Fruit fly (Drosophila melanogaster) whole organism, embryonic: Measurements from ENCODE around the gene Pbgs.

ENCODE experiments used
- Abd-B ChIP-seq: fragments of 200-800 bp; sonication (Bioruptor generic); optimal IDR thresholded peaks from 2 replicates; lab custom pipeline; 2018; ENCODE audit warnings: missing biosample characterization, mild to moderate bottlenecking, missing genetic modification characterization, moderate library complexity
- Asciz ChIP-seq: fragments of 200-800 bp; sonication (Bioruptor generic); optimal IDR thresholded peaks from 2 replicates; lab custom pipeline; 2017; ENCODE audit warnings: missing biosample characterization, mild to moderate bottlenecking, missing genetic modification characterization, missing genetic modification reagents
- CG10366 ChIP-seq: fragments of 200-800 bp; sonication (Bioruptor generic); IDR thresholded peaks from 2 replicates; pipeline ENCODE4 v1.3.6; 2022; ENCODE audit warnings: missing biosample characterization, missing genetic modification characterization
- CG10462 ChIP-seq: fragments of 200-800 bp; sonication (Bioruptor generic); optimal IDR thresholded peaks from 2 replicates; lab custom pipeline; 2016; ENCODE audit warnings: missing biosample characterization, missing genetic modification characterization
- CG11093 ChIP-seq: fragments of 200-800 bp; sonication (Bioruptor generic); IDR thresholded peaks from 3 replicates; pipeline ENCODE4 v1.3.6; 2022; ENCODE audit warnings: missing biosample characterization, missing genetic modification characterization
- CG11504 ChIP-seq: fragments of 200-800 bp; sonication (Bioruptor generic); optimal IDR thresholded peaks from 3 replicates; lab custom pipeline; 2019; ENCODE audit warnings: missing biosample characterization, mild to moderate bottlenecking, missing genetic modification characterization, moderate library complexity
- CG11723 ChIP-seq: fragments of 200-800 bp; sonication (Bioruptor generic); optimal IDR thresholded peaks from 2 replicates; lab custom pipeline; 2017; ENCODE audit warnings: missing biosample characterization, mild to moderate bottlenecking, missing genetic modification characterization
- CG12104 ChIP-seq: fragments of 200-800 bp; sonication (Bioruptor generic); optimal IDR thresholded peaks from 3 replicates; lab custom pipeline; 2016; ENCODE audit warnings: missing biosample characterization, missing genetic modification characterization
- CG1233 ChIP-seq: fragments of 200-800 bp; sonication (Bioruptor generic); optimal IDR thresholded peaks from 4 replicates; lab custom pipeline; 2018; ENCODE audit warnings: missing biosample characterization, mild to moderate bottlenecking, missing genetic modification characterization
- CG13296 ChIP-seq: fragments of 200-800 bp; sonication (Bioruptor generic); optimal IDR thresholded peaks from 3 replicates; lab custom pipeline; 2018; ENCODE audit warnings: missing biosample characterization, mild to moderate bottlenecking, missing genetic modification characterization
- CG15073 ChIP-seq: fragments of 200-800 bp; sonication (Bioruptor generic); optimal IDR thresholded peaks from 2 replicates; lab custom pipeline; 2016; ENCODE audit warnings: missing biosample characterization, missing genetic modification characterization
- CG2678 ChIP-seq: fragments of 200-800 bp; sonication (Bioruptor generic); optimal IDR thresholded peaks from 3 replicates; lab custom pipeline; 2019; ENCODE audit warnings: missing biosample characterization, mild to moderate bottlenecking, missing genetic modification characterization, moderate library complexity
- CG2712 ChIP-seq: fragments of 200-800 bp; optimal IDR thresholded peaks from 3 replicates; lab custom pipeline; 2019; ENCODE audit warnings: missing biosample characterization, mild to moderate bottlenecking, missing genetic modification characterization, moderate library complexity
- CG2875 ChIP-seq: fragments of 200-800 bp; sonication (Bioruptor generic); optimal IDR thresholded peaks from 2 replicates; lab custom pipeline; 2017; ENCODE audit warnings: missing biosample characterization, mild to moderate bottlenecking, missing genetic modification characterization, missing genetic modification reagents
- CG30403 ChIP-seq: fragments of 200-800 bp; sonication (Bioruptor generic); optimal IDR thresholded peaks from 3 replicates; lab custom pipeline; 2016; ENCODE audit warnings: missing biosample characterization, missing genetic modification characterization
- CG32767 ChIP-seq: fragments of 200-800 bp; sonication (Bioruptor generic); IDR thresholded peaks from 2 replicates; pipeline ENCODE4 v1.3.6; 2022; ENCODE audit warnings: missing biosample characterization, missing genetic modification characterization
- CG3407 ChIP-seq: fragments of 200-800 bp; sonication (Bioruptor generic); optimal IDR thresholded peaks from 2 replicates; lab custom pipeline; 2018; ENCODE audit warnings: missing biosample characterization, mild to moderate bottlenecking, missing genetic modification characterization
- CG4360 ChIP-seq: fragments of 200-800 bp; sonication (Bioruptor generic); IDR thresholded peaks from 2 replicates; pipeline ENCODE4 v1.3.6; 2022; ENCODE audit warnings: missing biosample characterization, missing genetic modification characterization
- CG4820 ChIP-seq: fragments of 200-800 bp; sonication (Bioruptor generic); optimal IDR thresholded peaks from 3 replicates; lab custom pipeline; 2016; ENCODE audit warnings: missing biosample characterization, missing genetic modification characterization
- CG5180 ChIP-seq: fragments of 200-800 bp; sonication (Bioruptor generic); optimal IDR thresholded peaks from 3 replicates; lab custom pipeline; 2017; ENCODE audit warnings: missing biosample characterization, missing genetic modification characterization, mild to moderate bottlenecking, moderate library complexity, missing genetic modification reagents
- CG5953 ChIP-seq: fragments of 200-800 bp; sonication (Bioruptor generic); IDR thresholded peaks from 2 replicates; pipeline ENCODE4 v1.3.6; 2022; ENCODE audit warnings: missing biosample characterization, missing genetic modification characterization
- CG6272 ChIP-seq: fragments of 200-800 bp; sonication (Bioruptor generic); IDR thresholded peaks from 2 replicates; pipeline ENCODE4 v1.3.6; 2022; ENCODE audit warnings: missing biosample characterization, missing genetic modification characterization
- CG6654 ChIP-seq: fragments of 200-800 bp; sonication (Bioruptor generic); optimal IDR thresholded peaks from 2 replicates; lab custom pipeline; 2017; ENCODE audit warnings: missing biosample characterization, mild to moderate bottlenecking, missing genetic modification characterization
- CG6765 ChIP-seq: fragments of 200-800 bp; sonication (Bioruptor generic); optimal IDR thresholded peaks from 3 replicates; lab custom pipeline; 2017; ENCODE audit warnings: missing biosample characterization, mild to moderate bottlenecking, missing genetic modification characterization
- CG7556 ChIP-seq: fragments of 200-800 bp; sonication (Bioruptor generic); optimal IDR thresholded peaks from 2 replicates; lab custom pipeline; 2017; ENCODE audit warnings: missing biosample characterization, mild to moderate bottlenecking, missing genetic modification characterization
- D19A ChIP-seq: fragments of 200-800 bp; optimal IDR thresholded peaks from 3 replicates; lab custom pipeline; 2019; ENCODE audit warnings: missing biosample characterization, mild to moderate bottlenecking, missing genetic modification characterization, moderate library complexity
- Dip3 ChIP-seq: fragments of 200-800 bp; sonication (Bioruptor generic); optimal IDR thresholded peaks from 3 replicates; lab custom pipeline; 2016; ENCODE audit warnings: missing biosample characterization, missing genetic modification characterization
- Drgx ChIP-seq: fragments of 200-800 bp; sonication (Bioruptor generic); IDR thresholded peaks from 2 replicates; pipeline ENCODE4 v1.3.6; 2022; ENCODE audit warnings: missing biosample characterization, missing genetic modification characterization
- E2f1 ChIP-seq: fragments of 200-800 bp; sonication (Bioruptor generic); IDR thresholded peaks from 2 replicates; pipeline ENCODE4 v1.3.6; 2022; ENCODE audit warnings: missing biosample characterization, missing genetic modification characterization
- Elba2 ChIP-seq: fragments of 200-800 bp; sonication (Bioruptor generic); optimal IDR thresholded peaks from 3 replicates; lab custom pipeline; 2016; ENCODE audit warnings: missing biosample characterization, missing genetic modification characterization
- Ets97D ChIP-seq: fragments of 200-800 bp; sonication (Bioruptor generic); optimal IDR thresholded peaks from 3 replicates; lab custom pipeline; 2016; ENCODE audit warnings: missing biosample characterization, missing genetic modification characterization
- Fer1 ChIP-seq: fragments of 200-800 bp; sonication (Bioruptor generic); optimal IDR thresholded peaks from 2 replicates; lab custom pipeline; 2017; ENCODE audit warnings: missing biosample characterization, mild to moderate bottlenecking, missing genetic modification characterization
- Gug ChIP-seq: fragments of 200-800 bp; sonication (Bioruptor generic); IDR thresholded peaks from 4 replicates; pipeline ENCODE4 v1.3.6; 2022; ENCODE audit warnings: missing biosample characterization, missing genetic modification characterization
- Hsf ChIP-seq: fragments of 200-800 bp; sonication (Bioruptor generic); optimal IDR thresholded peaks from 3 replicates; lab custom pipeline; 2016; ENCODE audit warnings: missing biosample characterization, missing genetic modification characterization
- PHDP ChIP-seq: fragments of 200-800 bp; sonication (Bioruptor generic); optimal IDR thresholded peaks from 3 replicates; lab custom pipeline; 2018; ENCODE audit warnings: missing biosample characterization, mild to moderate bottlenecking, missing genetic modification characterization, moderate library complexity
- Ptx1 ChIP-seq: fragments of 200-800 bp; sonication (Bioruptor generic); IDR thresholded peaks from 2 replicates; pipeline ENCODE4 v1.3.6; 2022; ENCODE audit warnings: missing biosample characterization, missing genetic modification characterization
- abd-A ChIP-seq: fragments of 200-800 bp; sonication (Bioruptor generic); optimal IDR thresholded peaks from 3 replicates; lab custom pipeline; 2019; ENCODE audit warnings: missing biosample characterization, mild to moderate bottlenecking, missing genetic modification characterization, moderate library complexity
- chif ChIP-seq, 2 experiments: fragments of 200-800 bp; sonication (Bioruptor generic); optimal IDR thresholded peaks; 3 replicates each; lab custom pipeline; 2016; ENCODE audit warnings: missing biosample characterization in 2 of 2, missing genetic modification characterization in 2 of 2
- dimm ChIP-seq: fragments of 200-800 bp; sonication (Bioruptor generic); IDR thresholded peaks from 2 replicates; pipeline ENCODE4 v1.3.6; 2022; ENCODE audit warnings: missing biosample characterization, missing genetic modification characterization
- en ChIP-seq: fragments of 200-800 bp; sonication (Bioruptor generic); optimal IDR thresholded peaks from 2 replicates; lab custom pipeline; 2016; ENCODE audit warnings: missing biosample characterization, missing genetic modification characterization
- gcm ChIP-seq: fragments of 200-800 bp; sonication (Bioruptor generic); optimal IDR thresholded peaks from 2 replicates; lab custom pipeline; 2019; ENCODE audit warnings: missing biosample characterization, mild to moderate bottlenecking, missing genetic modification characterization, moderate library complexity
- her ChIP-seq: fragments of 200-800 bp; sonication (Bioruptor generic); optimal IDR thresholded peaks from 2 replicates; lab custom pipeline; 2016; ENCODE audit warnings: missing biosample characterization, missing genetic modification characterization
- hkb ChIP-seq, 2 experiments: fragments of 200-800 bp in 1 of 2; fragments of >200 bp in 1 of 2; sonication (Bioruptor generic) in 1 of 2; IDR thresholded peaks in 1 of 2; optimal IDR thresholded peaks in 1 of 2; 2 replicates each; pipeline versions ENCODE4 v1.3.6 to Lab custom; 2017 to 2022; ENCODE audit warnings: missing biosample characterization in 1 of 2, missing genetic modification characterization in 1 of 2
- mirr ChIP-seq: fragments of 200-800 bp; sonication (Bioruptor generic); optimal IDR thresholded peaks from 3 replicates; lab custom pipeline; 2018; ENCODE audit warnings: missing biosample characterization, mild to moderate bottlenecking, missing genetic modification characterization
- p53 ChIP-seq: fragments of 200-800 bp; sonication (Bioruptor generic); optimal IDR thresholded peaks from 2 replicates; lab custom pipeline; 2016; ENCODE audit warnings: missing biosample characterization, missing genetic modification characterization
- pum ChIP-seq: fragments of 200-800 bp; sonication (Bioruptor generic); optimal IDR thresholded peaks from 2 replicates; lab custom pipeline; 2016; ENCODE audit warnings: missing biosample characterization, missing genetic modification characterization
- ranshi ChIP-seq: fragments of 200-800 bp; sonication (Bioruptor generic); IDR thresholded peaks from 2 replicates; pipeline ENCODE4 v1.3.6; 2022; ENCODE audit warnings: missing biosample characterization, missing genetic modification characterization
- slbo ChIP-seq: fragments of 200-800 bp; sonication (Bioruptor generic); IDR thresholded peaks from 2 replicates; pipeline ENCODE4 v1.3.6; 2022; ENCODE audit warnings: missing biosample characterization, missing genetic modification characterization
- ssp ChIP-seq: fragments of 200-800 bp; sonication (Bioruptor generic); IDR thresholded peaks from 2 replicates; pipeline ENCODE4 v1.3.6; 2022; ENCODE audit warnings: missing biosample characterization, missing genetic modification characterization
- tin ChIP-seq: fragments of 200-800 bp; sonication (Bioruptor generic); optimal IDR thresholded peaks from 3 replicates; lab custom pipeline; 2016; ENCODE audit warnings: missing biosample characterization, missing genetic modification characterization
- twi ChIP-seq: fragments of 200-800 bp; optimal IDR thresholded peaks from 2 replicates; lab custom pipeline; 2019; ENCODE audit warnings: missing biosample characterization, mild to moderate bottlenecking, missing genetic modification characterization, moderate library complexity
- wor ChIP-seq: fragments of 200-800 bp; sonication (Bioruptor generic); IDR thresholded peaks from 2 replicates; pipeline ENCODE4 v1.3.6; 2022; ENCODE audit warnings: missing biosample characterization, missing genetic modification characterization

Gene Pbgs

dm6 chr3L:12271195-12271618 is at the start of gene Pbgs (continued):
- TF ChIP-seq CG10462 (GFP tag; lab: Kevin White, UChicago) (no peak), hkb (optimal IDR thresholded peaks at IDR 0.05; lab: Kevin White, UChicago) (no peak), hkb (GFP tag; IDR thresholded peaks at IDR 0.05; lab: Robert Waterston, UW) (peak; percentile 67), CG30403 (GFP tag; lab: Kevin White, UChicago) (peak; percentile 36), twi (tag; lab: Kevin White, UChicago) (no peak), CG2712 (tag; lab: Kevin White, UChicago) (peak; percentile 81), abd-A (no peak), dimm (no peak), mirr (GFP tag; lab: Kevin White, UChicago) (no peak), PHDP (peak; percentile 27), p53 (GFP tag; lab: Kevin White, UChicago) (no peak), CG13296 (peak; percentile 77), pum (GFP tag; lab: Kevin White, UChicago) (no peak), CG4360 (GFP tag; lab: Robert Waterston, UW) (no peak), CG3407 (no peak), CG5180 (GFP tag; lab: Kevin White, UChicago) (peak; percentile 39), CG2875 (no peak), CG6654 (GFP tag; lab: Kevin White, UChicago) (no peak), CG1233 (GFP tag; lab: Kevin White, UChicago) (peak; percentile 44), CG6272 (GFP tag; lab: Robert Waterston, UW) (no peak), CG4820 (no peak), Drgx (GFP tag; lab: Robert Waterston, UW) (peak; percentile 41), ssp (GFP tag; lab: Robert Waterston, UW) (no peak), Fer1 (peak; percentile 69), Ptx1 (no peak), slbo (GFP tag; lab: Robert Waterston, UW) (peak; percentile 26), Gug (GFP tag; lab: Robert Waterston, UW) (no peak), CG12104 (GFP tag; lab: Kevin White, UChicago) (no peak), gcm (peak; percentile 37), wor (GFP tag; lab: Robert Waterston, UW) (no peak), CG11504 (tag; lab: Kevin White, UChicago) (peak; percentile 78), CG10366 (GFP tag; lab: Robert Waterston, UW) (0 out of 2 replicates have a peak, but pooled peaks have one; percentile 7), CG5953 (no peak), CG7556 (peak; percentile 52), E2f1 (GFP tag; lab: Robert Waterston, UW) (0 out of 2 replicates have a peak, but pooled peaks have one; percentile 28), CG15073 (GFP tag; lab: Kevin White, UChicago) (no peak), her (GFP tag; lab: Kevin White, UChicago) (no peak), chif (GFP tag; optimal IDR thresholded peaks at IDR 0.05; lab: Kevin White, UChicago) (no peak), ranshi (GFP tag; lab: Robert Waterston, UW) (peak; percentile 8; the same call in 1 of the 2 replicates), tin (GFP tag; lab: Kevin White, UChicago) (no peak), CG6765 (GFP tag; lab: Kevin White, UChicago) (no peak), D19A (tag; lab: Kevin White, UChicago) (peak; percentile 73), Elba2 (GFP tag; lab: Kevin White, UChicago) (no peak), en (GFP tag; lab: Kevin White, UChicago) (no peak), Hsf (GFP tag; lab: Kevin White, UChicago) (no peak), CG11093 (GFP tag; lab: Robert Waterston, UW) (no peak), CG2678 (tag; lab: Kevin White, UChicago) (peak; percentile 82), Abd-B (GFP tag; lab: Kevin White, UChicago) (no peak), Asciz (GFP tag; lab: Kevin White, UChicago) (peak; percentile 19), CG11723 (GFP tag; lab: Kevin White, UChicago) (no peak), Ets97D (GFP tag; lab: Kevin White, UChicago) (no peak), Dip3 (no peak), CG32767 (GFP tag; lab: Robert Waterston, UW) (no peak)
